Worm (Caenorhabditis elegans): ENCODE data around the gene C34D4.10.

DNA sequence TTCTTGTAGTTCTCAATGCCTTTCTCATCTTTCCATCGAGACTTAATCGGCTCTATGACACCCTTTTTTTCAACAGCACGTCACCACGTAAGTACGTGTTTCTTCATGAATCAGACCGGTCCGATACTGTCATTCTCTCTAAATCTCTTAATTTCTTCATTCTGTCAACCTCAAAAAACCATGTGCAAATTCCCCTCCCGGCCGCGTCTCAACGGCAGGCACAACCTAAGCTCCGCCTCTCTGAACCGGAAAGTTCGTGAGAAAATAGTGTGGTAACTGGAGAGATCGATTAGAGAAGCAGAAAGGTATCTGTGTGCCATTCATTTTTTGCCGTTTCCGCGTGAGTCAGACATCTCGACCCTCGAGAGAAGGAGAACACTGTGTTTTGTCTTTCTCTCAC lies 6.6 kb downstream of the C34D4.10 start, which contains the start of gene nas-8:
- no peak for TF ChIP-seq lin-39 (tag; optimal IDR thresholded peaks at IDR 0.05)
- no peak for TF ChIP-seq ZK546.5 (tag; optimal IDR thresholded peaks at IDR 0.05)
- TF ChIP-seq dmd-4 (tag; optimal IDR thresholded peaks at IDR 0.05) = no peak
- TF ChIP-seq nhr-6 (tag; optimal IDR thresholded peaks at IDR 0.05) = no peak
- TF ChIP-seq elt-1 (tag; optimal IDR thresholded peaks at IDR 0.05) = no peak
- TF ChIP-seq nhr-25 (tag; optimal IDR thresholded peaks at IDR 0.05) = no peak
- no peak for TF ChIP-seq alr-1 (tag; optimal IDR thresholded peaks at IDR 0.05)
- TF ChIP-seq lin-11 (tag; optimal IDR thresholded peaks at IDR 0.05) = no peak
- TF ChIP-seq F13H6.1 (tag; optimal IDR thresholded peaks at IDR 0.05) = no peak
